Fruit fly (Drosophila melanogaster): ENCODE results near the gene Kap-alpha3.
A peak's percentile ranks its signal among the peaks of the same experiment; 100 is the strongest.

Kap-alpha3 gene

dm6 chr3R:9559413-9560014, 18.0 kb downstream of the Kap-alpha3 start, which contains the start of the genes AP-1mu and MBD-like (continued):
- no peak for TF ChIP-seq ato (GFP tag; IDR thresholded peaks at IDR 0.05; ENCODE audit: partially characterized antibody)
- TF ChIP-seq Nf-YB (GFP tag; optimal IDR thresholded peaks at IDR 0.05), result peak; percentile 18
- no peak for TF ChIP-seq CG5953 (GFP tag; IDR thresholded peaks at IDR 0.05)
- TF ChIP-seq ERR (GFP tag; optimal IDR thresholded peaks at IDR 0.05), result no peak
- TF ChIP-seq CG15696 (tag; optimal IDR thresholded peaks at IDR 0.05), result peak; percentile 57
- TF ChIP-seq toy (GFP tag; IDR thresholded peaks at IDR 0.05), result 0 out of 2 replicates have a peak, but pooled peaks have one; percentile 52
- TF ChIP-seq CG2678 (tag; optimal IDR thresholded peaks at IDR 0.05), result peak; percentile 64
- TF ChIP-seq Drgx (GFP tag; IDR thresholded peaks at IDR 0.05), result no peak
- peak; percentile 51 for TF ChIP-seq CG1233 (GFP tag; optimal IDR thresholded peaks at IDR 0.05)
- TF ChIP-seq CkIIα-i1 (GFP tag; IDR thresholded peaks at IDR 0.05), result no peak
- no peak for TF ChIP-seq salm (tag; optimal IDR thresholded peaks at IDR 0.05)
- no peak for TF ChIP-seq tna (GFP tag; IDR thresholded peaks at IDR 0.05; ENCODE audit: partially characterized antibody)
- TF ChIP-seq C15 (GFP tag; IDR thresholded peaks at IDR 0.05), result no peak
- TF ChIP-seq lab (GFP tag; optimal IDR thresholded peaks at IDR 0.05), result peak; percentile 61
- TF ChIP-seq CG9437 (GFP tag; optimal IDR thresholded peaks at IDR 0.05), result peak; percentile 62
- no peak for TF ChIP-seq Oaz (GFP tag; IDR thresholded peaks at IDR 0.05)
- no peak for TF ChIP-seq CG14965 (GFP tag; optimal IDR thresholded peaks at IDR 0.05; ENCODE audit: borderline replicate concordance)
- TF ChIP-seq CG14860 (GFP tag; IDR thresholded peaks at IDR 0.05; ENCODE audit: partially characterized antibody), result no peak
- TF ChIP-seq nerfin-1 (tag; optimal IDR thresholded peaks at IDR 0.05), result peak; percentile 62
- no peak for TF ChIP-seq CG6175 (GFP tag; IDR thresholded peaks at IDR 0.05)
- TF ChIP-seq al (GFP tag; IDR thresholded peaks at IDR 0.05), result peak; percentile 55
- TF ChIP-seq CG18619 (GFP tag; optimal IDR thresholded peaks at IDR 0.05), result peak; percentile 66
- peak in 1 of 3 experiments; percentile 62 for TF ChIP-seq lola (GFP tag; optimal IDR thresholded peaks at IDR 0.05)
- peak; percentile 77 for TF ChIP-seq Hsf (GFP tag; optimal IDR thresholded peaks at IDR 0.05)
- no peak for TF ChIP-seq CG4707 (GFP tag; optimal IDR thresholded peaks at IDR 0.05)
- TF ChIP-seq Nf-YA (GFP tag; IDR thresholded peaks at IDR 0.05), result no peak
- TF ChIP-seq pzg (GFP tag; optimal IDR thresholded peaks at IDR 0.05), result peak; percentile 78
- TF ChIP-seq CG17359 (tag; optimal IDR thresholded peaks at IDR 0.05), result peak; percentile 36
- no peak for TF ChIP-seq disco-r (GFP tag; optimal IDR thresholded peaks at IDR 0.05)
- TF ChIP-seq da (GFP tag; optimal IDR thresholded peaks at IDR 0.05), result peak; percentile 16
- TF ChIP-seq CG8944 (GFP tag; optimal IDR thresholded peaks at IDR 0.05), result peak; percentile 63
- no peak for TF ChIP-seq oc (tag; optimal IDR thresholded peaks at IDR 0.05)
- TF ChIP-seq ems (GFP tag; optimal IDR thresholded peaks at IDR 0.05), result peak; percentile 69
- no peak for TF ChIP-seq Hr78 (GFP tag; optimal IDR thresholded peaks at IDR 0.05)
- peak; percentile 40; the same call in 1 of the 2 replicates for TF ChIP-seq HLH3B (GFP tag; IDR thresholded peaks at IDR 0.05)
- TF ChIP-seq CG3407 (GFP tag; optimal IDR thresholded peaks at IDR 0.05), result no peak
- no peak for TF ChIP-seq corto (GFP tag; optimal IDR thresholded peaks at IDR 0.05)
- peak; percentile 86 for TF ChIP-seq CG2120 (GFP tag; optimal IDR thresholded peaks at IDR 0.05)
- no peak for TF ChIP-seq so (GFP tag; IDR thresholded peaks at IDR 0.05)
- no peak for TF ChIP-seq cg (GFP tag; optimal IDR thresholded peaks at IDR 0.05)
- 0 out of 3 replicates have a peak, but pooled peaks have one; percentile 52 for TF ChIP-seq CG2889 (GFP tag; IDR thresholded peaks at IDR 0.05)
- TF ChIP-seq CG9215 (GFP tag; IDR thresholded peaks at IDR 0.05), result peak; percentile 66
- TF ChIP-seq Meics (GFP tag; optimal IDR thresholded peaks at IDR 0.05), result peak; percentile 48
- no peak for TF ChIP-seq CG6683 (GFP tag; optimal IDR thresholded peaks at IDR 0.05)
- TF ChIP-seq Asciz (GFP tag; optimal IDR thresholded peaks at IDR 0.05), result no peak
- TF ChIP-seq CG33213 (GFP tag; optimal IDR thresholded peaks at IDR 0.05), result peak; percentile 53
- TF ChIP-seq CG10147 (GFP tag; optimal IDR thresholded peaks at IDR 0.05), result peak; percentile 46
- peak; percentile 51 for TF ChIP-seq CG3995 (GFP tag; optimal IDR thresholded peaks at IDR 0.05)
- peak in 1 of 2 experiments; percentile 65 for TF ChIP-seq Hr51 (GFP tag; optimal IDR thresholded peaks at IDR 0.05)

All from whole organism, embryonic.